Fruit fly (Drosophila melanogaster): Measurements from ENCODE around the gene CG9135.

The CG9135 gene

dm6 chr2L:6100202-6100689, 49.6 kb downstream of the CG9135 start, which contains the start of gene stai (continued):
- peak; percentile 34; the same call in 1 of the 2 replicates for TF ChIP-seq E2f2 (GFP tag; IDR thresholded peaks at IDR 0.05)
- TF ChIP-seq br (optimal IDR thresholded peaks at IDR 0.05): no peak
- TF ChIP-seq yki (optimal IDR thresholded peaks at IDR 0.05): no peak
- TF ChIP-seq kay (GFP tag; optimal IDR thresholded peaks at IDR 0.05): no peak
- TF ChIP-seq croc (GFP tag; conservative IDR thresholded peaks at IDR 0.05): no peak
- TF ChIP-seq cad (GFP tag; optimal IDR thresholded peaks at IDR 0.05): no peak
- peak; percentile 22 for TF ChIP-seq CG1832 (GFP tag; optimal IDR thresholded peaks at IDR 0.05)
- TF ChIP-seq CG14667 (GFP tag; IDR thresholded peaks at IDR 0.05): no peak
- TF ChIP-seq CG4360 (GFP tag; IDR thresholded peaks at IDR 0.05): peak; percentile 86
- 0 out of 4 replicates have a peak, but pooled peaks have one; percentile 24 for TF ChIP-seq chinmo (GFP tag; IDR thresholded peaks at IDR 0.05; ENCODE audit: partially characterized antibody)
- no peak for TF ChIP-seq CoRest (tag; optimal IDR thresholded peaks at IDR 0.05)
- TF ChIP-seq Myb (GFP tag; optimal IDR thresholded peaks at IDR 0.05): peak; percentile 84
- TF ChIP-seq ash1 (GFP tag; optimal IDR thresholded peaks at IDR 0.05): no peak
- TF ChIP-seq aop (GFP tag; IDR thresholded peaks at IDR 0.05): no peak
- no peak for TF ChIP-seq CG12299 (tag; optimal IDR thresholded peaks at IDR 0.05)
- no peak for TF ChIP-seq CG7271 (tag; optimal IDR thresholded peaks at IDR 0.05)
- no peak for TF ChIP-seq CG3163 (GFP tag; optimal IDR thresholded peaks at IDR 0.05)
- peak in 1 of 2 experiments; percentile 47 for TF ChIP-seq crp (GFP tag; optimal IDR thresholded peaks at IDR 0.05)
- TF ChIP-seq nom (GFP tag; optimal IDR thresholded peaks at IDR 0.05): peak; percentile 80
- no peak for TF ChIP-seq gsb (GFP tag; IDR thresholded peaks at IDR 0.05)
